Worm (Caenorhabditis elegans) whole organism, L4 larva: Measurements from ENCODE around the gene F14D7.12.

ENCODE experiments used
- egl-43 ChIP-seq: fragments of 200-800 bp; sonication (Bioruptor generic); IDR thresholded peaks from 2 replicates; pipeline ENCODE4 v1.3.6; 2022; ENCODE audit warnings: missing genetic modification reagents, missing genetic modification characterization, missing compliant biosample characterization

The F14D7.12 gene

ce11 chrV:14347234-14347826, 47.5 kb downstream of the F14D7.12 start, which contains the start of gene cept-2 (continued):
- peak; percentile 62; the same call in 1 of the 2 replicates for TF ChIP-seq egl-43 (GFP tag; lab: Robert Waterston, UW)
- TF ChIP-seq, all 104 proteins: peak for 47
